Fruit fly (Drosophila melanogaster): ENCODE results near the gene CG32269.
A peak's percentile ranks its signal among the peaks of the same experiment; 100 is the strongest.

CG32269 gene

dm6 chr3L:3192912-3193311, 15.9 kb downstream of the CG32269 start, which contains the start of gene Hsp83 (continued):
- TF ChIP-seq CG11247 (GFP tag; IDR thresholded peaks at IDR 0.05) = peak; percentile 95
- TF ChIP-seq jing (GFP tag; optimal IDR thresholded peaks at IDR 0.05) = peak; percentile 79
- TF ChIP-seq CG31365 (tag; optimal IDR thresholded peaks at IDR 0.05) = peak; percentile 95
- peak; percentile 73 for TF ChIP-seq z (GFP tag; IDR thresholded peaks at IDR 0.05)
- peak; percentile 74 for TF ChIP-seq CG12155 (GFP tag; optimal IDR thresholded peaks at IDR 0.05)
- TF ChIP-seq Vsx1 (GFP tag; optimal IDR thresholded peaks at IDR 0.05) = peak; percentile 97
- TF ChIP-seq p53 (GFP tag; optimal IDR thresholded peaks at IDR 0.05) = peak; percentile 92
- peak; percentile 92 for TF ChIP-seq CG8089 (GFP tag; optimal IDR thresholded peaks at IDR 0.05)
- TF ChIP-seq Atf3 (GFP tag; optimal IDR thresholded peaks at IDR 0.05) = peak; percentile 91
- TF ChIP-seq CkIIα-i1 (GFP tag; IDR thresholded peaks at IDR 0.05) = peak; percentile 26; the same call in 1 of the 2 replicates
- TF ChIP-seq CrebB (tag; optimal IDR thresholded peaks at IDR 0.05) = peak; percentile 99
- peak; percentile 55; the same call in 2 of the 4 replicates for TF ChIP-seq Gug (GFP tag; IDR thresholded peaks at IDR 0.05)
- TF ChIP-seq CG3065 (GFP tag; optimal IDR thresholded peaks at IDR 0.05) = peak; percentile 94
- peak; percentile 99 for TF ChIP-seq chm (GFP tag; IDR thresholded peaks at IDR 0.05)
- TF ChIP-seq oc (tag; optimal IDR thresholded peaks at IDR 0.05) = peak; percentile 92
- TF ChIP-seq rib (GFP tag; IDR thresholded peaks at IDR 0.05) = peak; percentile 83
- peak; percentile 96 for TF ChIP-seq bcd (GFP tag; optimal IDR thresholded peaks at IDR 0.05)
- TF ChIP-seq CG4820 (GFP tag; optimal IDR thresholded peaks at IDR 0.05) = peak; percentile 76
- peak; percentile 79 for TF ChIP-seq CG11696 (GFP tag; IDR thresholded peaks at IDR 0.05)
- TF ChIP-seq Pdp1 (GFP tag; optimal IDR thresholded peaks at IDR 0.05) = peak; percentile 89
- TF ChIP-seq pho (GFP tag; optimal IDR thresholded peaks at IDR 0.05) = peak; percentile 93
- peak; percentile 92 for TF ChIP-seq sima (GFP tag; optimal IDR thresholded peaks at IDR 0.05)
- peak; percentile 92 for TF ChIP-seq CG1024 (GFP tag; IDR thresholded peaks at IDR 0.05)
- TF ChIP-seq Max (GFP tag; optimal IDR thresholded peaks at IDR 0.05) = peak; percentile 87
- peak; percentile 54; the same call in 1 of the 2 replicates for TF ChIP-seq crol (GFP tag; IDR thresholded peaks at IDR 0.05)
- peak; percentile 88 for TF ChIP-seq CG10147 (GFP tag; optimal IDR thresholded peaks at IDR 0.05)
- TF ChIP-seq CG14050 (GFP tag; IDR thresholded peaks at IDR 0.05) = peak; percentile 92
- peak; percentile 98 for TF ChIP-seq CG12299 (tag; optimal IDR thresholded peaks at IDR 0.05)
- TF ChIP-seq mam (GFP tag; optimal IDR thresholded peaks at IDR 0.05) = peak; percentile 79
- peak; percentile 88 for TF ChIP-seq ap (GFP tag; IDR thresholded peaks at IDR 0.05)
- TF ChIP-seq Xbp1 (GFP tag; optimal IDR thresholded peaks at IDR 0.05) = peak; percentile 87
- peak; percentile 75 for TF ChIP-seq trh (GFP tag; optimal IDR thresholded peaks at IDR 0.05)
- TF ChIP-seq CG7357 (GFP tag; IDR thresholded peaks at IDR 0.05) = peak; percentile 61; the same call in 2 of the 3 replicates
- peak; percentile 92 for TF ChIP-seq MESR4 (GFP tag; optimal IDR thresholded peaks at IDR 0.05)
- TF ChIP-seq zen (tag; optimal IDR thresholded peaks at IDR 0.05) = peak; percentile 66
- peak; percentile 97 for TF ChIP-seq zfh1 (GFP tag; IDR thresholded peaks at IDR 0.05)
- peak; percentile 91 for TF ChIP-seq CG4424 (GFP tag; optimal IDR thresholded peaks at IDR 0.05)
- peak; percentile 95 for TF ChIP-seq NK7.1 (GFP tag; optimal IDR thresholded peaks at IDR 0.05)
- TF ChIP-seq hkb (optimal IDR thresholded peaks at IDR 0.05) = no peak
- peak; percentile 96 for TF ChIP-seq hkb (GFP tag; IDR thresholded peaks at IDR 0.05)
- TF ChIP-seq Dip2 (GFP tag; IDR thresholded peaks at IDR 0.05) = no peak
- peak; percentile 99 for TF ChIP-seq schlank (tag; optimal IDR thresholded peaks at IDR 0.05)
- TF ChIP-seq Kr (GFP tag; optimal IDR thresholded peaks at IDR 0.05) = peak; percentile 94
- TF ChIP-seq kni (GFP tag; optimal IDR thresholded peaks at IDR 0.05) = peak; percentile 99
- peak; percentile 95 for TF ChIP-seq CG11398 (GFP tag; optimal IDR thresholded peaks at IDR 0.05)
- peak; percentile 84 for TF ChIP-seq CG9932 (GFP tag; IDR thresholded peaks at IDR 0.05)
- TF ChIP-seq Camta (GFP tag; optimal IDR thresholded peaks at IDR 0.05) = peak; percentile 92
- peak; percentile 88 for TF ChIP-seq tin (GFP tag; optimal IDR thresholded peaks at IDR 0.05)
- TF ChIP-seq pum (GFP tag; optimal IDR thresholded peaks at IDR 0.05) = peak; percentile 81
- TF ChIP-seq CG10565 (GFP tag; optimal IDR thresholded peaks at IDR 0.05) = peak; percentile 60
- TF ChIP-seq usp (GFP tag; optimal IDR thresholded peaks at IDR 0.05) = no peak
- peak; percentile 92 for TF ChIP-seq CG34422 (GFP tag; IDR thresholded peaks at IDR 0.05)
